Worm (Caenorhabditis elegans) whole organism, L4 larva: ENCODE measurements around the gene M02F4.1.

Source experiments
- ceh-82 ChIP-seq: sonication (generic microtip); optimal IDR thresholded peaks from 2 replicates; lab custom pipeline; 2017; ENCODE audit warnings: missing biosample characterization, missing genetic modification characterization
- duxl-1 ChIP-seq: sonication (generic microtip); optimal IDR thresholded peaks from 2 replicates; lab custom pipeline; 2016; ENCODE audit warnings: mild to moderate bottlenecking, missing genetic modification characterization, moderate library complexity, missing compliant biosample characterization; ENCODE audit not compliant: poor library complexity
- hmg-1.1 ChIP-seq: fragments of 200-800 bp; sonication (Bioruptor generic); IDR thresholded peaks from 2 replicates; pipeline ENCODE4 v1.3.6; 2022; ENCODE audit warnings: missing genetic modification reagents, missing genetic modification characterization, missing compliant biosample characterization
- lin-13 ChIP-seq: fragments of 150-350 bp; optimal IDR thresholded peaks from 2 replicates; lab custom pipeline; 2014; ENCODE audit warnings: missing biosample characterization, missing genetic modification reagents, missing genetic modification characterization
- nhr-237 ChIP-seq: sonication (generic microtip); optimal IDR thresholded peaks from 2 replicates; lab custom pipeline; 2017; ENCODE audit warnings: missing biosample characterization, missing genetic modification characterization
- unc-62 ChIP-seq, 3 experiments: fragments of 150-350 bp in 1 of 3; sonication (generic microtip); optimal IDR thresholded peaks in 2 of 3; peaks in 1 of 3; 1 replicate in 1 of 3; 2 replicates in 2 of 3; lab custom pipeline; 2014 to 2017; ENCODE audit warnings: missing biosample characterization in 3 of 3, missing genetic modification characterization in 3 of 3, missing genetic modification reagents in 3 of 3, missing genotype in 1 of 3
- zag-1 ChIP-seq: fragments of 150-350 bp; optimal IDR thresholded peaks from 2 replicates; lab custom pipeline; 2014; ENCODE audit warnings: missing biosample characterization, missing genetic modification characterization

DNA sequence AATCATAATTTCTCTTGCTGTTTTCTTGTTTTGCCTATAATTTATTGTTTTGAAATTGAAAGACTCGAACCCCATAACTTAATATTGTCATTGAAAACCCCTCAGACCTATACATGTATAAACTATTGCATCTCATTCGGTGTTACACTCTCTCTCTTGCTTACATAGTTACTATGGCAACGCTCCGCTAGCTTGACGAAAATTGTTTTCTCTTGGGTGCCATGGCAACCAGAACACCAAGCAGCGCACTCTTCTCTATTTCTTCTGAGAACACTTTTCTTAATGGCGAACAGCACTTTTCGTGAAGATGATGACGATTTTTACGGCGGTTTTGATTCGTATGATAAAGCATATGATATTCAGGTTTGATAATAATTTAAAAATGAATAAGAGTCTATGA is 44.9 kb downstream of the M02F4.1 start, which contains the start of gene osm-5:
- TF ChIP-seq hmg-1.1 (GFP tag; lab: Robert Waterston, UW) (no peak), zag-1 (no peak), duxl-1 (tag; lab: Kevin White, UChicago) (no peak), unc-62 (GFP tag; optimal IDR thresholded peaks at IDR 0.05 in 1 of 2; lab: Kevin White, UChicago) (no peak), unc-62 (tag; optimal IDR thresholded peaks at IDR 0.05; lab: Kevin White, UChicago) (no peak), ceh-82 (tag; lab: Kevin White, UChicago) (no peak), lin-13 (GFP tag; lab: Kevin White, UChicago) (no peak), nhr-237 (tag; lab: Kevin White, UChicago) (no peak)
